Worm (Caenorhabditis elegans) whole organism, L3 larva: ENCODE results near the gene rog-1.

Experiments
- R02D3.7 ChIP-seq: fragments of 150-350 bp; optimal IDR thresholded peaks from 2 replicates; lab custom pipeline; 2014; ENCODE audit warnings: missing biosample characterization, missing genetic modification characterization
- ZK546.5 ChIP-seq: sonication (generic microtip); optimal IDR thresholded peaks from 2 replicates; lab custom pipeline; 2017; ENCODE audit warnings: missing biosample characterization, missing genetic modification characterization
- aly-2 ChIP-seq: fragments of 150-350 bp; optimal IDR thresholded peaks from 2 replicates; lab custom pipeline; 2014; ENCODE audit warnings: missing biosample characterization, missing genetic modification characterization
- ama-1 ChIP-seq: fragments of 150-350 bp; optimal IDR thresholded peaks from 2 replicates; lab custom pipeline; 2018
- ceh-28 ChIP-seq: fragments of 150-350 bp; optimal IDR thresholded peaks from 2 replicates; lab custom pipeline; 2014; ENCODE audit warnings: missing biosample characterization, missing genetic modification reagents, missing genetic modification characterization
- ceh-82 ChIP-seq: fragments of 150-350 bp; optimal IDR thresholded peaks from 2 replicates; lab custom pipeline; 2014; ENCODE audit warnings: missing biosample characterization, missing genetic modification characterization
- ceh-9 ChIP-seq: sonication (generic microtip); optimal IDR thresholded peaks from 2 replicates; lab custom pipeline; 2018; ENCODE audit warnings: missing biosample characterization, missing genetic modification characterization
- daf-12 ChIP-seq: fragments of 150-350 bp; optimal IDR thresholded peaks from 2 replicates; lab custom pipeline; 2014; ENCODE audit warnings: missing biosample characterization, missing genetic modification reagents, missing genetic modification characterization
- egl-27 ChIP-seq: sonication (generic microtip); optimal IDR thresholded peaks from 4 replicates; lab custom pipeline; 2017; ENCODE audit warnings: missing biosample characterization, missing genetic modification reagents, missing genetic modification characterization
- elt-1 ChIP-seq: fragments of 150-350 bp; optimal IDR thresholded peaks from 2 replicates; lab custom pipeline; 2014; ENCODE audit warnings: missing biosample characterization, missing genetic modification characterization
- elt-2 ChIP-seq: sonication (generic microtip); optimal IDR thresholded peaks from 2 replicates; lab custom pipeline; 2016; ENCODE audit warnings: missing genetic modification reagents, mild to moderate bottlenecking, missing genetic modification characterization, missing compliant biosample characterization
- eor-1 ChIP-seq, 2 experiments: fragments of 150-350 bp; optimal IDR thresholded peaks; 2 replicates each; lab custom pipeline; 2014 to 2018; ENCODE audit warnings: missing biosample characterization in 2 of 2, missing genetic modification characterization in 2 of 2
- fkh-10 ChIP-seq: sonication (generic microtip); optimal IDR thresholded peaks from 2 replicates; lab custom pipeline; 2017; ENCODE audit warnings: missing biosample characterization, missing genetic modification reagents, missing genetic modification characterization
- fos-1 ChIP-seq: fragments of 150-350 bp; optimal IDR thresholded peaks from 2 replicates; lab custom pipeline; 2014; ENCODE audit warnings: missing biosample characterization, missing genetic modification characterization
- hmg-11 ChIP-seq: sonication (generic microtip); optimal IDR thresholded peaks from 2 replicates; lab custom pipeline; 2016; ENCODE audit warnings: missing genetic modification characterization, missing compliant biosample characterization
- lin-15B ChIP-seq: fragments of 150-350 bp; optimal IDR thresholded peaks from 2 replicates; lab custom pipeline; 2014; ENCODE audit warnings: missing biosample characterization, missing genetic modification characterization
- lin-39 ChIP-seq: fragments of 150-350 bp; optimal IDR thresholded peaks from 2 replicates; lab custom pipeline; 2018; ENCODE audit warnings: missing biosample characterization, missing genetic modification reagents, missing genetic modification characterization
- mdl-1 ChIP-seq: fragments of 150-350 bp; optimal IDR thresholded peaks from 2 replicates; lab custom pipeline; 2014; ENCODE audit warnings: missing biosample characterization, missing genetic modification characterization
- mml-1 ChIP-seq: fragments of 150-350 bp; sonication (generic microtip); optimal IDR thresholded peaks from 3 replicates; lab custom pipeline; 2014; ENCODE audit warnings: missing biosample characterization, missing genetic modification characterization
- nfya-1 ChIP-seq: sonication (generic microtip); optimal IDR thresholded peaks from 2 replicates; lab custom pipeline; 2017; ENCODE audit warnings: missing genetic modification characterization, mild to moderate bottlenecking, missing compliant biosample characterization, antibody characterized with exemption, moderate library complexity; ENCODE audit not compliant: insufficient read depth
- nhr-12 ChIP-seq: fragments of 150-350 bp; optimal IDR thresholded peaks from 2 replicates; lab custom pipeline; 2014; ENCODE audit warnings: missing biosample characterization, missing genetic modification characterization
- nhr-237 ChIP-seq: fragments of 150-350 bp; optimal IDR thresholded peaks from 2 replicates; lab custom pipeline; 2014; ENCODE audit warnings: missing biosample characterization, missing genetic modification characterization
- nhr-43 ChIP-seq: sonication (generic microtip); optimal IDR thresholded peaks from 2 replicates; lab custom pipeline; 2016; ENCODE audit warnings: mild to moderate bottlenecking, missing genetic modification characterization, missing compliant biosample characterization; ENCODE audit not compliant: poor library complexity, severe bottlenecking
- nhr-67 ChIP-seq: fragments of 150-350 bp; optimal IDR thresholded peaks from 2 replicates; lab custom pipeline; 2014; ENCODE audit warnings: missing biosample characterization, missing genetic modification characterization
- nhr-76 ChIP-seq: fragments of 150-350 bp; sonication (generic microtip); optimal IDR thresholded peaks from 5 replicates; lab custom pipeline; 2014; ENCODE audit warnings: missing biosample characterization, missing genetic modification characterization
- pha-4 ChIP-seq: fragments of 150-350 bp; optimal IDR thresholded peaks from 2 replicates; lab custom pipeline; 2014; ENCODE audit warnings: missing biosample characterization, missing genetic modification reagents, missing genetic modification characterization
- pqm-1 ChIP-seq: fragments of 150-350 bp; optimal IDR thresholded peaks from 2 replicates; lab custom pipeline; 2017; ENCODE audit warnings: missing biosample characterization, missing genetic modification characterization, inconsistent platforms
- skn-1 ChIP-seq: fragments of 150-350 bp; optimal IDR thresholded peaks from 2 replicates; lab custom pipeline; 2014; ENCODE audit warnings: missing biosample characterization, missing genetic modification characterization
- snpc-4 ChIP-seq: fragments of 150-350 bp; optimal IDR thresholded peaks from 2 replicates; lab custom pipeline; 2014; ENCODE audit warnings: missing biosample characterization, missing genetic modification characterization
- tbx-2 ChIP-seq: sonication (generic microtip); optimal IDR thresholded peaks from 2 replicates; lab custom pipeline; 2016; ENCODE audit warnings: mild to moderate bottlenecking, missing genetic modification characterization, missing compliant biosample characterization
- unc-62 ChIP-seq: fragments of 150-350 bp; sonication (generic microtip); optimal IDR thresholded peaks from 4 replicates; lab custom pipeline; 2014; ENCODE audit warnings: missing biosample characterization, missing genetic modification reagents, missing genetic modification characterization
- ztf-11 ChIP-seq: fragments of 150-350 bp; optimal IDR thresholded peaks from 2 replicates; lab custom pipeline; 2014; ENCODE audit warnings: missing biosample characterization, missing genetic modification characterization

Gene rog-1

ce11 chrII:1368756-1369155, 6.0 kb downstream of the rog-1 start:
- TF ChIP-seq daf-12 (tag; lab: Kevin White, UChicago) (no peak), tbx-2 (tag; lab: Kevin White, UChicago) (no peak), ceh-9 (tag; lab: Kevin White, UChicago) (no peak), mml-1 (tag; lab: Kevin White, UChicago) (no peak), ceh-28 (peak; percentile 66), pqm-1 (tag; lab: Kevin White, UChicago) (no peak), nhr-237 (tag; lab: Kevin White, UChicago) (no peak), nhr-67 (tag; lab: Kevin White, UChicago) (no peak)

ce11 chrII:1365985-1366384, 8.8 kb downstream of the rog-1 start:
- TF ChIP-seq ama-1 (lab: Kevin White, UChicago) = no peak

ce11 chrII:1362423-1362822, 12.4 kb downstream of the rog-1 start:
- TF ChIP-seq ceh-82 (tag; lab: Kevin White, UChicago) = no peak
- no peak for TF ChIP-seq lin-15B
- TF ChIP-seq pqm-1 (tag; lab: Kevin White, UChicago) = no peak
- TF ChIP-seq skn-1 (tag; lab: Kevin White, UChicago) = no peak
- TF ChIP-seq mdl-1 (tag; lab: Kevin White, UChicago) = no peak
- TF ChIP-seq tbx-2 (tag; lab: Kevin White, UChicago) = no peak
- no peak for TF ChIP-seq nfya-1
- no peak for TF ChIP-seq pha-4 (tag; lab: Kevin White, UChicago)
- no peak for TF ChIP-seq fkh-10
- TF ChIP-seq fos-1 (tag; lab: Kevin White, UChicago) = no peak

DNA sequence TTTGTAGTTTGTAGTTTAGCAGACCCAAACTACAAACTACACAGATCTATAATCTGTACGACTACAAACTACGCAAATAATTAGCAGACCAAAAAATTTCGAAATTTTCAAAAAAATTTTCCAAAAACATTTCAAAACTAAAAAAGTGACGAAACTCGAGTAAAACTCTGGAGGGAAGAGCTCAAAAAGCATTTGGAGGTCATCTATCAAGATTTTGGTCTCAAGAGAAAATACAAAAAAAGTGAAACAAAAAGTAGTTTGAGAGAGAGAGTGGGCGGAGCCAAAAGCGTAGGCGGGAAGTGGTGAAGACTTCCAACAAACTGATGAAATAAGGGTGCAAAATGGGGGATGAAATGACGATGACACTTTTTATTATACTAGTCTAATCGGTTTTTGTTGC, 14.5 kb downstream of the rog-1 start:
- TF ChIP-seq pqm-1 (tag; lab: Kevin White, UChicago) (no peak), lin-15B (no peak), elt-1 (tag; lab: Kevin White, UChicago) (peak; percentile 54), hmg-11 (tag; lab: Kevin White, UChicago) (no peak), R02D3.7 (tag; lab: Kevin White, UChicago) (no peak), lin-39 (tag; lab: Kevin White, UChicago) (peak; percentile 85), nhr-43 (tag; lab: Kevin White, UChicago) (no peak), ztf-11 (no peak), ZK546.5 (tag; lab: Kevin White, UChicago) (no peak), aly-2 (tag; lab: Kevin White, UChicago) (no peak), mdl-1 (tag; lab: Kevin White, UChicago) (no peak), nfya-1 (peak; percentile 4), nhr-12 (no peak)

ce11 chrII:1357905-1358304, 16.9 kb downstream of the rog-1 start, which contains the start of gene C13A10.2:
TSS of gene C13A10.2 (minus strand) at chrII:1358005.
- TF ChIP-seq eor-1 (tag; optimal IDR thresholded peaks at IDR 0.05; lab: Kevin White, UChicago) (no peak), ZK546.5 (tag; lab: Kevin White, UChicago) (no peak), snpc-4 (no peak), mml-1 (tag; lab: Kevin White, UChicago) (no peak), nhr-76 (tag; lab: Kevin White, UChicago) (no peak), ceh-28 (no peak), egl-27 (tag; lab: Kevin White, UChicago) (no peak), fkh-10 (no peak), nhr-12 (no peak), ceh-82 (tag; lab: Kevin White, UChicago) (no peak), tbx-2 (tag; lab: Kevin White, UChicago) (no peak), ztf-11 (no peak), nhr-43 (tag; lab: Kevin White, UChicago) (no peak)
- TF ChIP-seq, all 47 proteins: peak for 0

- no peak for TF ChIP-seq fos-1 (tag; lab: Kevin White, UChicago)
- no peak for TF ChIP-seq elt-1 (tag; lab: Kevin White, UChicago)
- TF ChIP-seq daf-12 (tag; lab: Kevin White, UChicago) = no peak
- no peak for TF ChIP-seq ama-1 (lab: Kevin White, UChicago)
- TF ChIP-seq, all 47 proteins: peak for 0
Measured at ce11 chrII:1357262-1357661, 17.5 kb downstream of the rog-1 start.

ce11 chrII:1355480-1355879, 19.3 kb downstream of the rog-1 start, which contains the start of gene C13A10.1:
TSS of gene C13A10.1 (minus strand) at chrII:1355649.
- no peak for TF ChIP-seq unc-62 (GFP tag; lab: Kevin White, UChicago)
- TF ChIP-seq elt-2 (tag; lab: Kevin White, UChicago) = peak; percentile 54
- TF ChIP-seq pqm-1 (tag; lab: Kevin White, UChicago) = peak; percentile 26
- no peak for TF ChIP-seq fkh-10
- TF ChIP-seq, all 47 proteins: peak for 2
